Worm (Caenorhabditis elegans) whole organism, late embryonic: ENCODE results near the gene C16B8.4.

Source experiments
- C08G9.2 ChIP-seq: sonication (generic microtip); optimal IDR thresholded peaks from 2 replicates; lab custom pipeline; 2016; ENCODE audit warnings: mild to moderate bottlenecking, missing genetic modification characterization, moderate library complexity, missing compliant biosample characterization
- C38D4.7 ChIP-seq: fragments of 200-800 bp; sonication (Bioruptor generic); optimal IDR thresholded peaks from 2 replicates; lab custom pipeline; 2018; ENCODE audit warnings: mild to moderate bottlenecking, missing genetic modification characterization, moderate library complexity, missing compliant biosample characterization
- F13H6.1 ChIP-seq: sonication (generic microtip); optimal IDR thresholded peaks from 2 replicates; lab custom pipeline; 2016; ENCODE audit warnings: missing genetic modification characterization, missing compliant biosample characterization
- K02D7.2 ChIP-seq: sonication (generic microtip); optimal IDR thresholded peaks from 2 replicates; lab custom pipeline; 2017; ENCODE audit warnings: mild to moderate bottlenecking, missing genetic modification characterization, missing compliant biosample characterization
- K09A11.1 ChIP-seq: sonication (generic microtip); optimal IDR thresholded peaks from 2 replicates; lab custom pipeline; 2017; ENCODE audit warnings: antibody characterized with exemption, mild to moderate bottlenecking, missing genetic modification characterization, missing compliant biosample characterization; ENCODE audit not compliant: insufficient read depth
- Y22D7AL.16 ChIP-seq: sonication (generic microtip); optimal IDR thresholded peaks from 2 replicates; lab custom pipeline; 2016; ENCODE audit warnings: missing genetic modification characterization, missing compliant biosample characterization
- ama-1 ChIP-seq: fragments of 150-350 bp; optimal IDR thresholded peaks from 2 replicates; lab custom pipeline; 2014
- ceh-22 ChIP-seq: sonication (generic microtip); optimal IDR thresholded peaks from 2 replicates; lab custom pipeline; 2017; ENCODE audit warnings: missing biosample characterization, missing genetic modification characterization
- ceh-30 ChIP-seq: fragments of 150-350 bp; optimal IDR thresholded peaks from 2 replicates; lab custom pipeline; 2014; ENCODE audit warnings: missing biosample characterization, missing genetic modification characterization
- ceh-31 ChIP-seq: sonication (generic microtip); optimal IDR thresholded peaks from 2 replicates; lab custom pipeline; 2016; ENCODE audit warnings: missing genetic modification characterization, missing compliant biosample characterization
- ceh-34 ChIP-seq: sonication (generic microtip); optimal IDR thresholded peaks from 2 replicates; lab custom pipeline; 2016; ENCODE audit warnings: mild to moderate bottlenecking, missing genetic modification characterization, missing compliant biosample characterization
- ceh-6 ChIP-seq: fragments of 200-800 bp; sonication (Bioruptor generic); optimal IDR thresholded peaks from 2 replicates; lab custom pipeline; 2018; ENCODE audit warnings: mild to moderate bottlenecking, missing genetic modification characterization, missing compliant biosample characterization
- ceh-9 ChIP-seq: sonication (generic microtip); optimal IDR thresholded peaks from 2 replicates; lab custom pipeline; 2016; ENCODE audit warnings: mild to moderate bottlenecking, missing genetic modification characterization, inconsistent platforms, missing compliant biosample characterization
- che-1 ChIP-seq: sonication (generic microtip); optimal IDR thresholded peaks from 2 replicates; lab custom pipeline; 2016; ENCODE audit warnings: mild to moderate bottlenecking, missing genetic modification characterization, missing compliant biosample characterization
- dve-1 ChIP-seq: sonication (generic microtip); optimal IDR thresholded peaks from 2 replicates; lab custom pipeline; 2017; ENCODE audit warnings: antibody characterized with exemption, mild to moderate bottlenecking, missing genetic modification characterization, missing compliant biosample characterization
- elt-2 ChIP-seq: sonication (generic microtip); optimal IDR thresholded peaks from 2 replicates; lab custom pipeline; 2016; ENCODE audit warnings: missing genetic modification reagents, missing genetic modification characterization, missing compliant biosample characterization
- fax-1 ChIP-seq: sonication (generic microtip); optimal IDR thresholded peaks from 2 replicates; lab custom pipeline; 2016; ENCODE audit warnings: missing genotype, missing genetic modification characterization, missing compliant biosample characterization
- fkh-6 ChIP-seq: sonication (generic microtip); optimal IDR thresholded peaks from 2 replicates; lab custom pipeline; 2016; ENCODE audit warnings: missing genetic modification characterization, missing compliant biosample characterization
- gmeb-2 ChIP-seq: sonication (generic microtip); optimal IDR thresholded peaks from 2 replicates; lab custom pipeline; 2016; ENCODE audit warnings: missing genetic modification characterization, inconsistent platforms, missing compliant biosample characterization
- hlh-13 ChIP-seq: fragments of 200-800 bp; sonication (Bioruptor generic); optimal IDR thresholded peaks from 2 replicates; lab custom pipeline; 2018; ENCODE audit warnings: mild to moderate bottlenecking, missing genetic modification characterization, missing compliant biosample characterization
- hlh-15 ChIP-seq: sonication (generic microtip); optimal IDR thresholded peaks from 2 replicates; lab custom pipeline; 2016; ENCODE audit warnings: missing genetic modification characterization, missing compliant biosample characterization
- hlh-30 ChIP-seq: sonication (generic microtip); optimal IDR thresholded peaks from 2 replicates; lab custom pipeline; 2017; ENCODE audit warnings: antibody characterized with exemption, missing genetic modification characterization, missing compliant biosample characterization; ENCODE audit not compliant: insufficient read depth
- hlh-8 ChIP-seq: sonication (generic microtip); optimal IDR thresholded peaks from 2 replicates; lab custom pipeline; 2016; ENCODE audit warnings: missing genotype, missing genetic modification characterization, missing compliant biosample characterization
- lim-6 ChIP-seq: sonication (generic microtip); optimal IDR thresholded peaks from 2 replicates; lab custom pipeline; 2016; ENCODE audit warnings: missing genetic modification characterization, missing compliant biosample characterization
- lin-11 ChIP-seq: fragments of 200-800 bp; sonication (Bioruptor generic); optimal IDR thresholded peaks from 2 replicates; lab custom pipeline; 2018; ENCODE audit warnings: mild to moderate bottlenecking, missing genetic modification characterization, missing compliant biosample characterization
- mec-3 ChIP-seq: sonication (generic microtip); optimal IDR thresholded peaks from 2 replicates; lab custom pipeline; 2016; ENCODE audit warnings: borderline replicate concordance, missing genetic modification characterization, missing compliant biosample characterization
- npax-4 ChIP-seq: sonication (generic microtip); optimal IDR thresholded peaks from 2 replicates; lab custom pipeline; 2016; ENCODE audit warnings: missing genetic modification characterization, missing compliant biosample characterization
- odd-2 ChIP-seq: sonication (generic microtip); optimal IDR thresholded peaks from 2 replicates; lab custom pipeline; 2017; ENCODE audit warnings: antibody characterized with exemption, mild to moderate bottlenecking, missing genetic modification characterization, missing compliant biosample characterization
- pag-3 ChIP-seq: sonication (generic microtip); optimal IDR thresholded peaks from 2 replicates; lab custom pipeline; 2016; ENCODE audit warnings: missing compliant biosample characterization, missing genetic modification characterization, borderline replicate concordance
- pha-2 ChIP-seq: sonication (generic microtip); optimal IDR thresholded peaks from 2 replicates; lab custom pipeline; 2017; ENCODE audit warnings: mild to moderate bottlenecking, missing genetic modification characterization, missing compliant biosample characterization
- pha-4 ChIP-seq: fragments of 150-350 bp; optimal IDR thresholded peaks from 2 replicates; lab custom pipeline; 2018; ENCODE audit warnings: missing biosample characterization, missing genetic modification reagents, missing genetic modification characterization
- pqm-1 ChIP-seq: sonication (generic microtip); optimal IDR thresholded peaks from 2 replicates; lab custom pipeline; 2016; ENCODE audit warnings: missing genetic modification characterization, missing compliant biosample characterization
- pros-1 ChIP-seq: fragments of 150-350 bp; optimal IDR thresholded peaks from 2 replicates; lab custom pipeline; 2014; ENCODE audit warnings: missing biosample characterization, missing genetic modification reagents, missing genetic modification characterization
- ref-2 ChIP-seq: sonication (generic microtip); optimal IDR thresholded peaks from 2 replicates; lab custom pipeline; 2016; ENCODE audit warnings: missing genetic modification characterization, missing compliant biosample characterization
- rnt-1 ChIP-seq: sonication (generic microtip); optimal IDR thresholded peaks from 2 replicates; lab custom pipeline; 2016; ENCODE audit warnings: missing genetic modification characterization, missing compliant biosample characterization
- sox-4 ChIP-seq: sonication (generic microtip); optimal IDR thresholded peaks from 2 replicates; lab custom pipeline; 2017; ENCODE audit warnings: mild to moderate bottlenecking, missing genetic modification characterization, inconsistent platforms, missing compliant biosample characterization
- ttx-3 ChIP-seq: sonication (generic microtip); optimal IDR thresholded peaks from 2 replicates; lab custom pipeline; 2016; ENCODE audit warnings: missing genetic modification reagents, missing genetic modification characterization, missing compliant biosample characterization
- unc-86 ChIP-seq: sonication (generic microtip); optimal IDR thresholded peaks from 2 replicates; lab custom pipeline; 2016; ENCODE audit warnings: missing genetic modification characterization, missing compliant biosample characterization
- zip-5 ChIP-seq: sonication (generic microtip); optimal IDR thresholded peaks from 2 replicates; lab custom pipeline; 2016; ENCODE audit warnings: missing genetic modification characterization, missing compliant biosample characterization
- ztf-16 ChIP-seq: sonication (generic microtip); optimal IDR thresholded peaks from 2 replicates; lab custom pipeline; 2017; ENCODE audit warnings: missing genetic modification characterization, missing compliant biosample characterization

The C16B8.4 gene

ce11 chrX:3973534-3973933 is at the start of gene C16B8.4:
C16B8.4 (minus strand) TSS chrX:3973634.
- TF ChIP-seq odd-2 (tag; lab: Kevin White, UChicago) (no peak), fax-1 (tag; lab: Kevin White, UChicago) (no peak), pqm-1 (no peak), ceh-31 (tag; lab: Kevin White, UChicago) (no peak), sox-4 (tag; lab: Kevin White, UChicago) (no peak), hlh-15 (no peak), hlh-13 (GFP tag; lab: Kevin White, UChicago) (no peak), C08G9.2 (tag; lab: Kevin White, UChicago) (no peak), hlh-8 (tag; lab: Kevin White, UChicago) (no peak), C38D4.7 (GFP tag; lab: Kevin White, UChicago) (no peak), ceh-22 (tag; lab: Kevin White, UChicago) (no peak), K02D7.2 (tag; lab: Kevin White, UChicago) (no peak), pha-4 (tag; lab: Kevin White, UChicago) (no peak), ceh-30 (tag; lab: Kevin White, UChicago) (no peak), ceh-34 (tag; lab: Kevin White, UChicago) (no peak), ceh-6 (GFP tag; lab: Kevin White, UChicago) (no peak), ceh-9 (tag; lab: Kevin White, UChicago) (no peak), Y22D7AL.16 (tag; lab: Kevin White, UChicago) (no peak), pha-2 (tag; lab: Kevin White, UChicago) (no peak), hlh-30 (tag; lab: Kevin White, UChicago) (no peak)
- TF ChIP-seq, all 69 proteins: peak for 0

ce11 chrX:4021967-4022366 is 48.5 kb upstream of the C16B8.4 start, which contains the start of gene acr-10:
acr-10 (plus strand) TSS chrX:4022267.
- TF ChIP-seq K09A11.1 (no peak), zip-5 (no peak), pha-2 (tag; lab: Kevin White, UChicago) (no peak), ref-2 (no peak), lim-6 (tag; lab: Kevin White, UChicago) (no peak), ceh-34 (tag; lab: Kevin White, UChicago) (no peak), odd-2 (tag; lab: Kevin White, UChicago) (no peak), mec-3 (no peak), elt-2 (no peak), F13H6.1 (no peak), K02D7.2 (tag; lab: Kevin White, UChicago) (no peak), pag-3 (tag; lab: Kevin White, UChicago) (no peak), lin-11 (no peak), pros-1 (tag; lab: Kevin White, UChicago) (no peak), unc-86 (no peak), ceh-6 (GFP tag; lab: Kevin White, UChicago) (no peak), ttx-3 (no peak), che-1 (tag; lab: Kevin White, UChicago) (no peak), sox-4 (tag; lab: Kevin White, UChicago) (no peak), fkh-6 (tag; lab: Kevin White, UChicago) (no peak)

ce11 chrX:4018566-4019182 is 45.2 kb upstream of the C16B8.4 start:
- TF ChIP-seq rnt-1 (tag; lab: Kevin White, UChicago), result no peak
- no peak for TF ChIP-seq C38D4.7 (GFP tag; lab: Kevin White, UChicago)
- no peak for TF ChIP-seq ama-1 (lab: Kevin White, UChicago)
- TF ChIP-seq C08G9.2 (tag; lab: Kevin White, UChicago), result no peak
- TF ChIP-seq npax-4 (tag; lab: Kevin White, UChicago), result no peak
- TF ChIP-seq ztf-16, result no peak
- no peak for TF ChIP-seq Y22D7AL.16 (tag; lab: Kevin White, UChicago)
- TF ChIP-seq K09A11.1, result no peak
- TF ChIP-seq odd-2 (tag; lab: Kevin White, UChicago), result no peak
- TF ChIP-seq dve-1 (tag; lab: Kevin White, UChicago), result no peak
- no peak for TF ChIP-seq hlh-30 (tag; lab: Kevin White, UChicago)
- no peak for TF ChIP-seq lim-6 (tag; lab: Kevin White, UChicago)
- no peak for TF ChIP-seq pqm-1
- no peak for TF ChIP-seq gmeb-2 (tag; lab: Kevin White, UChicago)
